Worm (Caenorhabditis elegans): Measurements from ENCODE around the gene ecps-1.
"Not testable (repeated sequence)": the region's sequence is repeated elsewhere in the genome, so short reads cannot be mapped to it uniquely, and the experiment has no call there.

- not testable (repeated sequence) for TF ChIP-seq ama-1 (optimal IDR thresholded peaks at IDR 0.05); B0310.2 (tag; optimal IDR thresholded peaks at IDR 0.05); flt-1 (GFP tag; IDR thresholded peaks at IDR 0.05); hnd-1 (tag; optimal IDR thresholded peaks at IDR 0.05); pes-1 (GFP tag; IDR thresholded peaks at IDR 0.05); tra-4 (tag; optimal IDR thresholded peaks at IDR 0.05); hmg-4 (GFP tag; optimal IDR thresholded peaks at IDR 0.05)
These were observed 21.6 kb downstream of the ecps-1 start, which contains the start of gene H04D03.6 for ce11 chrIII:10438780-10439179.

Measured in whole organism, early embryonic.